Worm (Caenorhabditis elegans): ENCODE results near the gene B0336.12.

Gene B0336.12

ce11 chrIII:5706077-5706627, 3.8 kb downstream of the B0336.12 start, which contains the start of gene rpl-23 (continued):
- TF ChIP-seq pqm-1 (tag; optimal IDR thresholded peaks at IDR 0.05) (no peak), nhr-47 (tag; optimal IDR thresholded peaks at IDR 0.05) (peak; percentile 91), swsn-7 (tag; optimal IDR thresholded peaks at IDR 0.05) (peak; percentile 88), ceh-90 (tag; optimal IDR thresholded peaks at IDR 0.05) (no peak), nhr-76 (tag; optimal IDR thresholded peaks at IDR 0.05) (no peak), C04F5.9 (tag; optimal IDR thresholded peaks at IDR 0.05) (peak; percentile 47), sox-4 (tag; optimal IDR thresholded peaks at IDR 0.05) (no peak), mdl-1 (tag; optimal IDR thresholded peaks at IDR 0.05) (peak in 1 of 2 experiments; percentile 83), pax-3 (tag; optimal IDR thresholded peaks at IDR 0.05) (peak; percentile 80), tlp-1 (tag; optimal IDR thresholded peaks at IDR 0.05) (no peak), unc-130 (tag; optimal IDR thresholded peaks at IDR 0.05) (peak; percentile 85), snpc-4 (tag; optimal IDR thresholded peaks at IDR 0.05) (peak; percentile 61), unc-62 (GFP tag; optimal IDR thresholded peaks at IDR 0.05) (no peak), jun-1 (tag; optimal IDR thresholded peaks at IDR 0.05) (peak; percentile 90), elt-3 (tag; optimal IDR thresholded peaks at IDR 0.05) (peak in 5 of 6 experiments; percentile 45 to 97 (median 83)), pag-3 (tag; optimal IDR thresholded peaks at IDR 0.05; ENCODE audit: borderline replicate concordance, insufficient read depth) (no peak), hlh-17 (GFP tag; optimal IDR thresholded peaks at IDR 0.05; ENCODE audit: borderline replicate concordance) (no peak), ceh-82 (tag; optimal IDR thresholded peaks at IDR 0.05) (peak; percentile 91 to 97 (median 96)), ces-1 (GFP tag; optimal IDR thresholded peaks at IDR 0.05) (no peak), fos-1 (tag; optimal IDR thresholded peaks at IDR 0.05) (peak; percentile 92), nhr-20 (tag; optimal IDR thresholded peaks at IDR 0.05) (peak; percentile 91), lin-39 (tag; optimal IDR thresholded peaks at IDR 0.05) (peak; percentile 78), nhr-237 (tag; optimal IDR thresholded peaks at IDR 0.05) (peak; percentile 82), mab-9 (GFP tag; IDR thresholded peaks at IDR 0.05) (no peak), isw-1 (GFP tag; IDR thresholded peaks at IDR 0.05) (peak; percentile 91), aha-1 (tag; optimal IDR thresholded peaks at IDR 0.05) (peak; percentile 30), nhr-90 (tag; optimal IDR thresholded peaks at IDR 0.05; ENCODE audit: poor library complexity) (peak; percentile 82), skn-1 (tag; optimal IDR thresholded peaks at IDR 0.05) (peak; percentile 97), efl-1 (optimal IDR thresholded peaks at IDR 0.05) (peak; percentile 92 to 95), efl-1 (GFP tag; optimal IDR thresholded peaks at IDR 0.05 in 1 of 2) (peak; percentile 84 to 98), lsy-2 (tag; optimal IDR thresholded peaks at IDR 0.05) (peak; percentile 94 to 97), hpl-2 (GFP tag; optimal IDR thresholded peaks at IDR 0.05) (peak; percentile 82)

ce11 chrIII:5705228-5705888, 4.6 kb downstream of the B0336.12 start, which contains the start of gene swp-1:
Gene swp-1 (minus strand): TSS chrIII:5705525.
- TF ChIP-seq lsy-2 (tag; optimal IDR thresholded peaks at IDR 0.05) (peak in 1 of 2 experiments; percentile 26), aly-2 (tag; optimal IDR thresholded peaks at IDR 0.05) (no peak), nhr-20 (tag; optimal IDR thresholded peaks at IDR 0.05) (no peak), mef-2 (tag; optimal IDR thresholded peaks at IDR 0.05) (no peak), irx-1 (tag; optimal IDR thresholded peaks at IDR 0.05) (no peak), mab-9 (GFP tag; IDR thresholded peaks at IDR 0.05) (no peak), tbx-2 (tag; optimal IDR thresholded peaks at IDR 0.05) (no peak), nhr-85 (tag) (peak; percentile 49), unc-30 (tag; optimal IDR thresholded peaks at IDR 0.05) (no peak), nhr-71 (tag; optimal IDR thresholded peaks at IDR 0.05) (peak; percentile 13)

- TF ChIP-seq ceh-90 (tag; optimal IDR thresholded peaks at IDR 0.05) (no peak), unc-86 (tag; optimal IDR thresholded peaks at IDR 0.05) (no peak), nhr-237 (tag; optimal IDR thresholded peaks at IDR 0.05) (no peak), fkh-8 (tag; optimal IDR thresholded peaks at IDR 0.05) (no peak), mep-1 (tag; optimal IDR thresholded peaks at IDR 0.05) (no peak), lin-15B (tag; optimal IDR thresholded peaks at IDR 0.05) (no peak), ceh-8 (GFP tag; optimal IDR thresholded peaks at IDR 0.05) (no peak), jun-1 (tag; optimal IDR thresholded peaks at IDR 0.05) (no peak), zip-4 (GFP tag; optimal IDR thresholded peaks at IDR 0.05) (no peak), lin-39 (tag; optimal IDR thresholded peaks at IDR 0.05) (no peak)
Measured at ce11 chrIII:5701491-5701890, 8.5 kb downstream of the B0336.12 start.

Measured in whole organism, L1 larva.